Worm (Caenorhabditis elegans) whole organism, L4 larva: Measurements from ENCODE around the gene nlp-78.

Experiments
- ceh-82 ChIP-seq: sonication (generic microtip); optimal IDR thresholded peaks from 2 replicates; lab custom pipeline; 2017; ENCODE audit warnings: missing biosample characterization, missing genetic modification characterization
- dpl-1 ChIP-seq: fragments of 150-350 bp; optimal IDR thresholded peaks from 2 replicates; lab custom pipeline; 2014; ENCODE audit warnings: missing biosample characterization, missing genetic modification reagents, missing genetic modification characterization
- lin-15B ChIP-seq: fragments of 150-350 bp; sonication (generic microtip); optimal IDR thresholded peaks from 3 replicates; lab custom pipeline; 2014; ENCODE audit warnings: missing biosample characterization, missing genetic modification characterization
- mdl-1 ChIP-seq, 2 experiments: fragments of 150-350 bp in 1 of 2; sonication (generic microtip) in 1 of 2; optimal IDR thresholded peaks; 2 replicates each; lab custom pipeline; 2014 to 2017; ENCODE audit warnings: missing biosample characterization in 2 of 2, missing genetic modification characterization in 2 of 2
- mep-1 ChIP-seq: fragments of 150-350 bp; sonication (generic microtip); optimal IDR thresholded peaks from 3 replicates; lab custom pipeline; 2014; ENCODE audit warnings: missing biosample characterization, missing genetic modification characterization
- nhr-11 ChIP-seq: fragments of 150-350 bp; optimal IDR thresholded peaks from 2 replicates; lab custom pipeline; 2014; ENCODE audit warnings: missing biosample characterization, missing genetic modification characterization
- nhr-237 ChIP-seq: sonication (generic microtip); optimal IDR thresholded peaks from 2 replicates; lab custom pipeline; 2017; ENCODE audit warnings: missing biosample characterization, missing genetic modification characterization
- pha-4 ChIP-seq, 2 experiments: fragments of 150-350 bp in 1 of 2; fragments of 200-800 bp in 1 of 2; sonication (Bioruptor generic) in 1 of 2; IDR thresholded peaks in 1 of 2; optimal IDR thresholded peaks in 1 of 2; 2 replicates each; pipeline versions ENCODE4 v1.3.6 to Lab custom; 2014 to 2022; ENCODE audit warnings: missing genetic modification characterization in 2 of 2, missing genetic modification reagents in 2 of 2, missing biosample characterization in 1 of 2, missing compliant biosample characterization in 1 of 2
- snpc-4 ChIP-seq: fragments of 150-350 bp; optimal IDR thresholded peaks from 2 replicates; lab custom pipeline; 2014; ENCODE audit warnings: missing biosample characterization, missing genetic modification characterization
- unc-130 ChIP-seq: sonication (generic microtip); optimal IDR thresholded peaks from 2 replicates; lab custom pipeline; 2016; ENCODE audit warnings: missing genetic modification reagents, missing genetic modification characterization, missing compliant biosample characterization
- ztf-11 ChIP-seq: fragments of 150-350 bp; optimal IDR thresholded peaks from 2 replicates; lab custom pipeline; 2014; ENCODE audit warnings: missing biosample characterization, missing genetic modification characterization

DNA sequence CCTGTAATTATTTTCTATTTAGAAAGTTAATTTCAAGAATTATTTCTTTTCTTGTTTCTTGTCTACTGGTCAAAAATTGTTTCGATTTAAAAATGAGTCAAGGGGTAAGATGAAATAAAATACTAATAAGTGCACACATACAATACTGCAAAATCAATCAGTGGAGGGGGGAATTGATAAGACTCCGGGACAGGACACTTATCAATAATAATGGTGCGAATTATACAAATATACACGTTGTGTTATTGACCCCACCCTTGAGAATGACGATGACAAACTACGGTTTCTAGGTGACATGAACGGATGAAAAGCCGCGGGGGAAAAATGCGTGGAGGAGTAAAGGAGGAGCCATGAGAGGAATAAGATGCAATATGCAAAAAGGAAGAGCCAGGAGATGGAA is 45.2 kb downstream of the nlp-78 start:
- TF ChIP-seq nhr-237 (no peak), lin-15B (no peak), dpl-1 (GFP tag; lab: Kevin White, UChicago) (no peak), snpc-4 (tag; lab: Kevin White, UChicago) (no peak), ceh-82 (tag; lab: Kevin White, UChicago) (no peak), mdl-1 (tag; optimal IDR thresholded peaks at IDR 0.05; lab: Kevin White, UChicago) (no peak), unc-130 (GFP tag; lab: Kevin White, UChicago) (no peak), nhr-11 (tag; lab: Kevin White, UChicago) (no peak), mep-1 (tag; lab: Kevin White, UChicago) (no peak), pha-4 (GFP tag; IDR thresholded peaks at IDR 0.05; lab: Robert Waterston, UW) (no peak), pha-4 (tag; optimal IDR thresholded peaks at IDR 0.05; lab: Kevin White, UChicago) (no peak), ztf-11 (tag; lab: Kevin White, UChicago) (no peak)
